Worm (Caenorhabditis elegans): ENCODE measurements around the gene F16H6.7.

DNA sequence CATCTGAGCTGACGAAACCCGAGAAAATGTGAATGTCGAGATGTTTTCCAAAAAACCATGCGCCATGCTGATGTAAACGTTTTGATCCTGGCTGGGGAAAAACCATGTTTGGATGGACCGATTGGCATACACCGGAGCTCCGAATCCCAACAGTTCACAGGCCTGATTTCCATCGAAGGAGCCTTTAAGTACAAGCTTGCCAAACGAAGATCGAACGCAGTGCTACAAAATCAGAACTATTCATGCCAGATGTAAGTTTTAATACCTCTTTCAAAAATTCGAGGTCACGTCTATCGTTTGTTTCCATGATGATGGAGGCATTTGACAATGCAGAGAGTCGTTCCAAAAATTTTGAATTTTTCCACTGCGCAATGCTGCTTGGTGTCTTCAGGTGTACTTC lies 26.8 kb upstream of the F16H6.7 start:
- TF ChIP-seq jun-1 (tag; optimal IDR thresholded peaks at IDR 0.05) (no peak), efl-3 (GFP tag; optimal IDR thresholded peaks at IDR 0.05) (no peak), fkh-10 (GFP tag; optimal IDR thresholded peaks at IDR 0.05) (no peak), nhr-77 (tag; optimal IDR thresholded peaks at IDR 0.05) (no peak), ces-1 (GFP tag; optimal IDR thresholded peaks at IDR 0.05) (no peak), nhr-76 (tag; optimal IDR thresholded peaks at IDR 0.05) (no peak), ama-1 (optimal IDR thresholded peaks at IDR 0.05) (no peak)

Measured in whole organism, L1 larva.